Worm (Caenorhabditis elegans) whole organism, L4/young adult: Measurements from ENCODE around the gene F20G2.1.

Experiments used
- W03F9.2 ChIP-seq: fragments of 150-350 bp; optimal IDR thresholded peaks from 2 replicates; lab custom pipeline; 2014; ENCODE audit warnings: missing biosample characterization, missing genetic modification characterization
- dao-5 ChIP-seq: sonication (generic microtip); optimal IDR thresholded peaks from 2 replicates; lab custom pipeline; 2016; ENCODE audit warnings: missing genotype, missing genetic modification characterization, moderate library complexity, missing compliant biosample characterization
- him-1 ChIP-seq: sonication (generic microtip); optimal IDR thresholded peaks from 2 replicates; lab custom pipeline; 2016; ENCODE audit warnings: missing genotype, missing genetic modification reagents, missing genetic modification characterization, missing compliant biosample characterization

F20G2.1 gene

ce11 chrV:13771209-13771608 lies 17.8 kb upstream of the F20G2.1 start, which contains the start of gene F20G2.5:
Gene F20G2.5 (plus strand): TSS chrV:13771509.
- no peak for TF ChIP-seq him-1 (tag; lab: Kevin White, UChicago)
- TF ChIP-seq dao-5 (tag; lab: Kevin White, UChicago): no peak
- TF ChIP-seq W03F9.2 (tag; lab: Kevin White, UChicago): no peak

- TF ChIP-seq dao-5 (tag; lab: Kevin White, UChicago) (no peak), W03F9.2 (tag; lab: Kevin White, UChicago) (no peak), him-1 (tag; lab: Kevin White, UChicago) (no peak)
Measured at ce11 chrV:13768941-13769436, 15.6 kb upstream of the F20G2.1 start, which contains the start of gene nas-24. Gene nas-24 (plus strand): TSS chrV:13769386.

ce11 chrV:13768388-13768787 lies 15.0 kb upstream of the F20G2.1 start, which contains the start of gene F20G2.3:
Gene F20G2.3 (minus strand): TSS chrV:13768488.
- TF ChIP-seq him-1 (tag; lab: Kevin White, UChicago): no peak
- TF ChIP-seq dao-5 (tag; lab: Kevin White, UChicago): no peak
- TF ChIP-seq W03F9.2 (tag; lab: Kevin White, UChicago): no peak

ce11 chrV:13763723-13764122 lies 10.3 kb upstream of the F20G2.1 start:
- TF ChIP-seq dao-5 (tag; lab: Kevin White, UChicago): no peak
- TF ChIP-seq W03F9.2 (tag; lab: Kevin White, UChicago): no peak
- TF ChIP-seq him-1 (tag; lab: Kevin White, UChicago): no peak

- TF ChIP-seq dao-5 (tag; lab: Kevin White, UChicago): no peak
- no peak for TF ChIP-seq W03F9.2 (tag; lab: Kevin White, UChicago)
- no peak for TF ChIP-seq him-1 (tag; lab: Kevin White, UChicago)
Measured at ce11 chrV:13762426-13763127, 9.2 kb upstream of the F20G2.1 start, which contains the start of gene F20G2.6. Gene F20G2.6 (plus strand): TSS chrV:13763077.

ce11 chrV:13757349-13757748 lies 4.0 kb upstream of the F20G2.1 start:
- TF ChIP-seq W03F9.2 (tag; lab: Kevin White, UChicago) (no peak), dao-5 (tag; lab: Kevin White, UChicago) (no peak), him-1 (tag; lab: Kevin White, UChicago) (no peak)

- no peak for TF ChIP-seq W03F9.2 (tag; lab: Kevin White, UChicago)
- no peak for TF ChIP-seq him-1 (tag; lab: Kevin White, UChicago)
- TF ChIP-seq dao-5 (tag; lab: Kevin White, UChicago): no peak
Measured at ce11 chrV:13756359-13757091, 3.1 kb upstream of the F20G2.1 start, which contains the start of gene F20G2.2. Gene F20G2.2 (minus strand): TSS chrV:13756409.

ce11 chrV:13751811-13752210 lies 1.6 kb downstream of the F20G2.1 start, which contains the start of gene cld-9:
Gene cld-9 (minus strand): TSS chrV:13751891.
- TF ChIP-seq W03F9.2 (tag; lab: Kevin White, UChicago) (no peak), dao-5 (tag; lab: Kevin White, UChicago) (no peak), him-1 (tag; lab: Kevin White, UChicago) (no peak)

ce11 chrV:13748658-13749057 lies 4.7 kb downstream of the F20G2.1 start, which contains the start of gene F35E12.10:
Gene F35E12.10 (minus strand): TSS chrV:13748758.
- TF ChIP-seq W03F9.2 (tag; lab: Kevin White, UChicago): no peak

ce11 chrV:13744901-13745300 lies 8.5 kb downstream of the F20G2.1 start, which contains the start of gene F35E12.9:
Gene F35E12.9 (minus strand): TSS chrV:13745127.
- no peak for TF ChIP-seq dao-5 (tag; lab: Kevin White, UChicago)
- TF ChIP-seq W03F9.2 (tag; lab: Kevin White, UChicago): no peak
- no peak for TF ChIP-seq him-1 (tag; lab: Kevin White, UChicago)

- TF ChIP-seq him-1 (tag; lab: Kevin White, UChicago): no peak
- no peak for TF ChIP-seq dao-5 (tag; lab: Kevin White, UChicago)
- TF ChIP-seq W03F9.2 (tag; lab: Kevin White, UChicago): no peak
Measured at ce11 chrV:13739901-13740300, 13.5 kb downstream of the F20G2.1 start.

- no peak for TF ChIP-seq dao-5 (tag; lab: Kevin White, UChicago)
- TF ChIP-seq W03F9.2 (tag; lab: Kevin White, UChicago): no peak
- TF ChIP-seq him-1 (tag; lab: Kevin White, UChicago): no peak
Measured at ce11 chrV:13738374-13738773, 15.0 kb downstream of the F20G2.1 start, which contains the start of gene irg-5. Gene irg-5 (minus strand): TSS chrV:13738474.

ce11 chrV:13736147-13736546 lies 17.2 kb downstream of the F20G2.1 start, which contains the start of gene F35E12.6:
Gene F35E12.6 (minus strand): TSS chrV:13736247.
- TF ChIP-seq him-1 (tag; lab: Kevin White, UChicago): no peak
- TF ChIP-seq dao-5 (tag; lab: Kevin White, UChicago): no peak
- TF ChIP-seq W03F9.2 (tag; lab: Kevin White, UChicago): no peak
